Worm (Caenorhabditis elegans) whole organism, L2 larva: ENCODE measurements around the gene T01G1.2.
A peak's percentile ranks its signal among the peaks of the same experiment; 100 is the strongest.

Experiments used
- C34F6.9 ChIP-seq: fragments of 150-350 bp; optimal IDR thresholded peaks from 2 replicates; lab custom pipeline; 2014; ENCODE audit warnings: missing biosample characterization, missing genetic modification characterization
- F13H6.1 ChIP-seq: sonication (generic microtip); optimal IDR thresholded peaks from 2 replicates; lab custom pipeline; 2016; ENCODE audit warnings: missing genetic modification characterization, missing compliant biosample characterization
- R02D3.7 ChIP-seq: fragments of 150-350 bp; optimal IDR thresholded peaks from 2 replicates; lab custom pipeline; 2014; ENCODE audit warnings: missing biosample characterization, missing genetic modification characterization
- Y55F3AM.14 ChIP-seq: fragments of 200-800 bp; sonication (Bioruptor generic); optimal IDR thresholded peaks from 2 replicates; lab custom pipeline; 2018; ENCODE audit warnings: mild to moderate bottlenecking, missing genetic modification characterization, missing compliant biosample characterization
- ZK546.5 ChIP-seq: sonication (generic microtip); optimal IDR thresholded peaks from 2 replicates; lab custom pipeline; 2017; ENCODE audit warnings: missing biosample characterization, missing genetic modification characterization
- alr-1 ChIP-seq: fragments of 150-350 bp; optimal IDR thresholded peaks from 2 replicates; lab custom pipeline; 2014; ENCODE audit warnings: missing biosample characterization, missing genetic modification characterization
- aly-2 ChIP-seq: fragments of 150-350 bp; optimal IDR thresholded peaks from 2 replicates; lab custom pipeline; 2014; ENCODE audit warnings: missing biosample characterization, missing genetic modification characterization
- ama-1 ChIP-seq: fragments of 150-350 bp; optimal IDR thresholded peaks from 2 replicates; lab custom pipeline; 2018; ENCODE audit warnings: inconsistent platforms
- blmp-1 ChIP-seq: sonication (generic microtip); optimal IDR thresholded peaks from 2 replicates; lab custom pipeline; 2017; ENCODE audit warnings: missing genetic modification characterization, mild to moderate bottlenecking, missing compliant biosample characterization, antibody characterized with exemption, moderate library complexity; ENCODE audit not compliant: insufficient read depth
- ceh-16 ChIP-seq: fragments of 150-350 bp; optimal IDR thresholded peaks from 2 replicates; lab custom pipeline; 2014; ENCODE audit warnings: missing biosample characterization, missing genetic modification characterization
- ceh-82 ChIP-seq: fragments of 150-350 bp; optimal IDR thresholded peaks from 2 replicates; lab custom pipeline; 2014; ENCODE audit warnings: missing biosample characterization, missing genetic modification characterization
- crh-2 ChIP-seq: sonication (generic microtip); optimal IDR thresholded peaks from 2 replicates; lab custom pipeline; 2017; ENCODE audit warnings: missing biosample characterization, missing genetic modification characterization
- dmd-4 ChIP-seq: sonication (generic microtip); optimal IDR thresholded peaks from 2 replicates; lab custom pipeline; 2017; ENCODE audit warnings: missing biosample characterization, missing genetic modification characterization
- egl-27 ChIP-seq: sonication (generic microtip); optimal IDR thresholded peaks from 3 replicates; lab custom pipeline; 2017; ENCODE audit warnings: missing biosample characterization, missing genetic modification reagents, missing genetic modification characterization
- elt-1 ChIP-seq: fragments of 150-350 bp; optimal IDR thresholded peaks from 2 replicates; lab custom pipeline; 2014; ENCODE audit warnings: missing biosample characterization, missing genetic modification characterization
- elt-3 ChIP-seq: sonication (generic microtip); optimal IDR thresholded peaks from 2 replicates; lab custom pipeline; 2017; ENCODE audit warnings: missing biosample characterization, missing genetic modification characterization
- fos-1 ChIP-seq: fragments of 150-350 bp; optimal IDR thresholded peaks from 2 replicates; lab custom pipeline; 2014; ENCODE audit warnings: missing biosample characterization, missing genetic modification characterization
- gmeb-1 ChIP-seq: fragments of 150-350 bp; optimal IDR thresholded peaks from 2 replicates; lab custom pipeline; 2014; ENCODE audit warnings: missing biosample characterization, missing genetic modification characterization
- lin-11 ChIP-seq: fragments of 150-350 bp; sonication (generic microtip); optimal IDR thresholded peaks from 2 replicates; lab custom pipeline; 2014; ENCODE audit warnings: missing biosample characterization, missing genetic modification characterization, inconsistent platforms, mixed read lengths
- lin-13 ChIP-seq: fragments of 150-350 bp; optimal IDR thresholded peaks from 2 replicates; lab custom pipeline; 2014; ENCODE audit warnings: missing biosample characterization, missing genetic modification reagents, missing genetic modification characterization
- lin-39 ChIP-seq: fragments of 150-350 bp; optimal IDR thresholded peaks from 2 replicates; lab custom pipeline; 2014; ENCODE audit warnings: missing biosample characterization, missing genetic modification reagents, missing genetic modification characterization
- lsy-2 ChIP-seq, 2 experiments: fragments of 150-350 bp in 1 of 2; sonication (generic microtip) in 1 of 2; optimal IDR thresholded peaks; 2 replicates each; lab custom pipeline; 2014 to 2017; ENCODE audit warnings: missing biosample characterization in 2 of 2, missing genetic modification characterization in 2 of 2
- mab-5 ChIP-seq: fragments of 150-350 bp; optimal IDR thresholded peaks from 2 replicates; lab custom pipeline; 2014; ENCODE audit warnings: missing biosample characterization, missing genetic modification characterization
- mbf-1 ChIP-seq: sonication (generic microtip); optimal IDR thresholded peaks from 2 replicates; lab custom pipeline; 2017; ENCODE audit warnings: missing biosample characterization, missing genetic modification characterization
- mdl-1 ChIP-seq, 2 experiments: fragments of 150-350 bp in 1 of 2; sonication (generic microtip) in 1 of 2; optimal IDR thresholded peaks; 2 replicates each; lab custom pipeline; 2017; ENCODE audit warnings: missing biosample characterization in 2 of 2, missing genetic modification characterization in 2 of 2
- nhr-10 ChIP-seq: sonication (generic microtip); optimal IDR thresholded peaks from 2 replicates; lab custom pipeline; 2017; ENCODE audit warnings: missing biosample characterization, missing genetic modification characterization
- nhr-11 ChIP-seq: fragments of 150-350 bp; optimal IDR thresholded peaks from 2 replicates; lab custom pipeline; 2014; ENCODE audit warnings: missing biosample characterization, missing genetic modification characterization
- nhr-12 ChIP-seq: fragments of 150-350 bp; optimal IDR thresholded peaks from 2 replicates; lab custom pipeline; 2014; ENCODE audit warnings: missing biosample characterization, missing genetic modification characterization
- nhr-129 ChIP-seq: fragments of 150-350 bp; optimal IDR thresholded peaks from 2 replicates; lab custom pipeline; 2014; ENCODE audit warnings: missing biosample characterization, missing genetic modification characterization
- nhr-21 ChIP-seq: fragments of 150-350 bp; optimal IDR thresholded peaks from 2 replicates; lab custom pipeline; 2014; ENCODE audit warnings: missing biosample characterization, missing genetic modification characterization
- nhr-23 ChIP-seq: fragments of 150-350 bp; optimal IDR thresholded peaks from 2 replicates; lab custom pipeline; 2014; ENCODE audit warnings: missing biosample characterization, missing genetic modification reagents, missing genetic modification characterization
- nhr-237 ChIP-seq: fragments of 150-350 bp; optimal IDR thresholded peaks from 2 replicates; lab custom pipeline; 2014; ENCODE audit warnings: missing biosample characterization, missing genetic modification characterization
- nhr-25 ChIP-seq: fragments of 150-350 bp; sonication (generic microtip); optimal IDR thresholded peaks from 3 replicates; lab custom pipeline; 2014; ENCODE audit warnings: missing biosample characterization, missing genetic modification characterization
- nhr-6 ChIP-seq: fragments of 150-350 bp; optimal IDR thresholded peaks from 2 replicates; lab custom pipeline; 2014; ENCODE audit warnings: missing biosample characterization, missing genetic modification characterization
- nhr-77 ChIP-seq: fragments of 150-350 bp; optimal IDR thresholded peaks from 2 replicates; lab custom pipeline; 2014; ENCODE audit warnings: missing biosample characterization, missing genetic modification characterization
- peb-1 ChIP-seq: fragments of 150-350 bp; optimal IDR thresholded peaks from 2 replicates; lab custom pipeline; 2014; ENCODE audit warnings: missing biosample characterization, missing genetic modification characterization
- sem-4 ChIP-seq: fragments of 150-350 bp; optimal IDR thresholded peaks from 2 replicates; lab custom pipeline; 2014; ENCODE audit warnings: missing biosample characterization, missing genetic modification reagents, missing genetic modification characterization
- skn-1 ChIP-seq: sonication (generic microtip); optimal IDR thresholded peaks from 2 replicates; lab custom pipeline; 2017; ENCODE audit warnings: missing biosample characterization, missing genetic modification characterization
- sma-3 ChIP-seq: sonication (generic microtip); optimal IDR thresholded peaks from 2 replicates; lab custom pipeline; 2016; ENCODE audit warnings: missing genetic modification reagents, missing genetic modification characterization, missing compliant biosample characterization
- sma-9 ChIP-seq, 2 experiments: fragments of 150-350 bp in 1 of 2; sonication (generic microtip) in 1 of 2; optimal IDR thresholded peaks; 2 replicates each; lab custom pipeline; 2014 to 2016; ENCODE audit warnings: missing genetic modification characterization in 2 of 2, mild to moderate bottlenecking in 1 of 2, missing biosample characterization in 1 of 2, missing compliant biosample characterization in 1 of 2, missing genetic modification reagents in 1 of 2, moderate library complexity in 1 of 2
- snpc-4 ChIP-seq: fragments of 150-350 bp; optimal IDR thresholded peaks from 2 replicates; lab custom pipeline; 2014; ENCODE audit warnings: missing biosample characterization, missing genetic modification characterization
- unc-39 ChIP-seq: fragments of 150-350 bp; optimal IDR thresholded peaks from 2 replicates; lab custom pipeline; 2014; ENCODE audit warnings: missing biosample characterization, missing genetic modification characterization
- unc-55 ChIP-seq: fragments of 150-350 bp; sonication (generic microtip); optimal IDR thresholded peaks from 3 replicates; lab custom pipeline; 2014; ENCODE audit warnings: missing biosample characterization, missing genetic modification reagents, missing genetic modification characterization
- unc-62 ChIP-seq: fragments of 150-350 bp; optimal IDR thresholded peaks from 2 replicates; lab custom pipeline; 2014; ENCODE audit warnings: missing biosample characterization, missing genetic modification reagents, missing genetic modification characterization
- zag-1 ChIP-seq: fragments of 150-350 bp; optimal IDR thresholded peaks from 2 replicates; lab custom pipeline; 2014; ENCODE audit warnings: missing biosample characterization, missing genetic modification characterization
- ztf-1 ChIP-seq: fragments of 200-800 bp; sonication (Bioruptor generic); conservative IDR thresholded peaks from 2 replicates; pipeline ENCODE4 v1.3.6; 2022; ENCODE audit warnings: missing genetic modification characterization, missing compliant biosample characterization
- ztf-11 ChIP-seq: sonication (generic microtip); optimal IDR thresholded peaks from 2 replicates; lab custom pipeline; 2017; ENCODE audit warnings: missing biosample characterization, missing genetic modification characterization
- ztf-4 ChIP-seq: fragments of 150-350 bp; optimal IDR thresholded peaks from 2 replicates; lab custom pipeline; 2014; ENCODE audit warnings: missing biosample characterization, missing genetic modification characterization

Gene T01G1.2

ce11 chrIV:11353946-11354458, at the start of gene T01G1.2:
T01G1.2 (plus strand) TSS chrIV:11354408.
- TF ChIP-seq nhr-12 (no peak), alr-1 (no peak), dmd-4 (tag; lab: Kevin White, UChicago) (no peak), lsy-2 (tag; optimal IDR thresholded peaks at IDR 0.05; lab: Kevin White, UChicago) (peak in 1 of 2 experiments; percentile 60), ama-1 (lab: Kevin White, UChicago) (no peak), lin-13 (GFP tag; lab: Kevin White, UChicago) (no peak), nhr-6 (tag; lab: Kevin White, UChicago) (no peak), R02D3.7 (no peak), nhr-25 (tag; lab: Kevin White, UChicago) (no peak), nhr-237 (tag; lab: Kevin White, UChicago) (no peak), ceh-16 (no peak), unc-39 (tag; lab: Kevin White, UChicago) (no peak), peb-1 (tag; lab: Kevin White, UChicago) (no peak), ztf-1 (GFP tag; lab: Robert Waterston, UW) (no peak), fos-1 (tag; lab: Kevin White, UChicago) (no peak), skn-1 (tag; lab: Kevin White, UChicago) (no peak), nhr-77 (tag; lab: Kevin White, UChicago) (no peak), nhr-21 (tag; lab: Kevin White, UChicago) (no peak), nhr-11 (no peak), gmeb-1 (no peak), unc-62 (GFP tag; lab: Kevin White, UChicago) (no peak), snpc-4 (tag; lab: Kevin White, UChicago) (no peak), ceh-82 (tag; lab: Kevin White, UChicago) (no peak), lin-11 (tag; lab: Kevin White, UChicago) (no peak), lin-39 (no peak), mdl-1 (tag; optimal IDR thresholded peaks at IDR 0.05; lab: Kevin White, UChicago) (peak; percentile 37 to 39), F13H6.1 (tag; lab: Kevin White, UChicago) (peak; percentile 33), blmp-1 (tag; lab: Kevin White, UChicago) (no peak), ztf-11 (no peak), unc-55 (GFP tag; lab: Kevin White, UChicago) (peak; percentile 11), aly-2 (tag; lab: Kevin White, UChicago) (no peak), elt-3 (tag; lab: Kevin White, UChicago) (no peak), nhr-10 (no peak), ZK546.5 (tag; lab: Kevin White, UChicago) (no peak), nhr-23 (no peak), ztf-4 (tag; lab: Kevin White, UChicago) (peak; percentile 60), mbf-1 (tag; lab: Kevin White, UChicago) (no peak), zag-1 (tag; lab: Kevin White, UChicago) (no peak), elt-1 (tag; lab: Kevin White, UChicago) (no peak), crh-2 (peak; percentile 32), C34F6.9 (peak; percentile 60), Y55F3AM.14 (no peak), mab-5 (tag; lab: Kevin White, UChicago) (no peak), egl-27 (tag; lab: Kevin White, UChicago) (no peak), nhr-129 (tag; lab: Kevin White, UChicago) (peak; percentile 76), sem-4 (tag; lab: Kevin White, UChicago) (peak; percentile 68), sma-9 (GFP tag; optimal IDR thresholded peaks at IDR 0.05; lab: Kevin White, UChicago) (peak; percentile 24), sma-9 (tag; optimal IDR thresholded peaks at IDR 0.05; lab: Kevin White, UChicago) (no peak), sma-3 (GFP tag; lab: Kevin White, UChicago) (no peak)
